Fruit fly (Drosophila melanogaster): ENCODE data around the gene Srp72.

The Srp72 gene

dm6 chr3R:20579816-20580215 lies 8.7 kb upstream of the Srp72 start, which contains the start of the genes EloB and Srp14 (continued):
- TF ChIP-seq Sox14 (GFP tag; optimal IDR thresholded peaks at IDR 0.05) (peak; percentile 86), CG11762 (GFP tag; optimal IDR thresholded peaks at IDR 0.05; ENCODE audit: insufficient read depth) (peak; percentile 44), CG9139 (GFP tag; optimal IDR thresholded peaks at IDR 0.05) (no peak), CG3032 (tag; optimal IDR thresholded peaks at IDR 0.05) (peak; percentile 82), OdsH (GFP tag; optimal IDR thresholded peaks at IDR 0.05) (no peak), svp (GFP tag) (peak; percentile 96), fd59A (GFP tag; optimal IDR thresholded peaks at IDR 0.05) (peak; percentile 1), CG8319 (GFP tag; optimal IDR thresholded peaks at IDR 0.05) (peak; percentile 44), achi (GFP tag; optimal IDR thresholded peaks at IDR 0.05) (peak; percentile 100), CG6163 (GFP tag; IDR thresholded peaks at IDR 0.05) (peak; percentile 77), net (GFP tag; optimal IDR thresholded peaks at IDR 0.05) (no peak), Hr38 (GFP tag; optimal IDR thresholded peaks at IDR 0.05) (no peak)

- TF ChIP-seq net (GFP tag; optimal IDR thresholded peaks at IDR 0.05), result no peak
- TF ChIP-seq fd59A (GFP tag; optimal IDR thresholded peaks at IDR 0.05), result no peak
- no peak for TF ChIP-seq dsx (GFP tag; optimal IDR thresholded peaks at IDR 0.05; ENCODE audit: poor library complexity, severe bottlenecking)
- no peak for TF ChIP-seq CG6163 (GFP tag; IDR thresholded peaks at IDR 0.05)
- TF ChIP-seq CG3032 (tag; optimal IDR thresholded peaks at IDR 0.05), result no peak
- TF ChIP-seq topi (GFP tag; optimal IDR thresholded peaks at IDR 0.05), result no peak
- TF ChIP-seq CG6808 (GFP tag; optimal IDR thresholded peaks at IDR 0.05), result no peak
- no peak for TF ChIP-seq CG6276 (GFP tag; optimal IDR thresholded peaks at IDR 0.05)
- no peak for TF ChIP-seq pdm3 (GFP tag; optimal IDR thresholded peaks at IDR 0.05)
- no peak for TF ChIP-seq Hr4 (GFP tag; optimal IDR thresholded peaks at IDR 0.05)
- no peak for TF ChIP-seq Hr38 (GFP tag; optimal IDR thresholded peaks at IDR 0.05)
- no peak for TF ChIP-seq salr (GFP tag; optimal IDR thresholded peaks at IDR 0.05)
- TF ChIP-seq CG6854 (GFP tag; optimal IDR thresholded peaks at IDR 0.05), result no peak
Measured at dm6 chr3R:20581376-20581775, 7.1 kb upstream of the Srp72 start, which contains the start of gene CG34008. Gene CG34008, minus strand, starts transcription at chr3R:20581522.

- TF ChIP-seq vri (GFP tag; optimal IDR thresholded peaks at IDR 0.05), result no peak
- no peak for TF ChIP-seq Smox (GFP tag; optimal IDR thresholded peaks at IDR 0.05)
- TF ChIP-seq Sox14 (GFP tag; optimal IDR thresholded peaks at IDR 0.05), result peak; percentile 64
- peak; percentile 14 for TF ChIP-seq CG6854 (GFP tag; optimal IDR thresholded peaks at IDR 0.05)
- no peak for TF ChIP-seq CG11902 (GFP tag; optimal IDR thresholded peaks at IDR 0.05)
- TF ChIP-seq CG6792 (GFP tag; optimal IDR thresholded peaks at IDR 0.05), result no peak
- TF ChIP-seq salr (GFP tag; optimal IDR thresholded peaks at IDR 0.05), result no peak
- no peak for TF ChIP-seq CG3032 (tag; optimal IDR thresholded peaks at IDR 0.05)
- TF ChIP-seq CG34406 (GFP tag; optimal IDR thresholded peaks at IDR 0.05), result no peak
- no peak for TF ChIP-seq ss (GFP tag; optimal IDR thresholded peaks at IDR 0.05)
- TF ChIP-seq Eip78C (GFP tag), result peak; percentile 30
- no peak for TF ChIP-seq net (GFP tag; optimal IDR thresholded peaks at IDR 0.05)
- no peak for TF ChIP-seq Gug (GFP tag; IDR thresholded peaks at IDR 0.05)
- no peak for TF ChIP-seq Blimp-1 (GFP tag; optimal IDR thresholded peaks at IDR 0.05)
- TF ChIP-seq CG8632 (GFP tag; optimal IDR thresholded peaks at IDR 0.05), result no peak
Measured at dm6 chr3R:20585566-20585965, 2.9 kb upstream of the Srp72 start, which contains the start of gene CG16953. Gene CG16953, minus strand, starts transcription at chr3R:20585833.

- TF ChIP-seq Eip93F (GFP tag; optimal IDR thresholded peaks at IDR 0.05) (no peak), CG6163 (GFP tag; IDR thresholded peaks at IDR 0.05) (peak; percentile 15; the same call in 1 of the 3 replicates)
Measured at dm6 chr3R:20586409-20586808, 2.1 kb upstream of the Srp72 start.

- peak; percentile 97 for TF ChIP-seq CG32006 (GFP tag; optimal IDR thresholded peaks at IDR 0.05)
- peak; percentile 90 for TF ChIP-seq spab (GFP tag; optimal IDR thresholded peaks at IDR 0.05)
- peak; percentile 92 for TF ChIP-seq CG34406 (GFP tag; optimal IDR thresholded peaks at IDR 0.05)
- TF ChIP-seq CG3919 (GFP tag; optimal IDR thresholded peaks at IDR 0.05), result peak; percentile 94
- TF ChIP-seq esn (GFP tag; optimal IDR thresholded peaks at IDR 0.05), result peak; percentile 96
- peak; percentile 94 for TF ChIP-seq CG15336 (GFP tag; IDR thresholded peaks at IDR 0.05)
- TF ChIP-seq svp (GFP tag), result peak; percentile 97
- TF ChIP-seq eg (GFP tag; IDR thresholded peaks at IDR 0.05), result peak; percentile 82
- peak; percentile 93 for TF ChIP-seq Eip75B (GFP tag; optimal IDR thresholded peaks at IDR 0.05)
- peak; percentile 93 for TF ChIP-seq pdm3 (GFP tag; optimal IDR thresholded peaks at IDR 0.05)
- peak; percentile 96 for TF ChIP-seq Hr4 (GFP tag; optimal IDR thresholded peaks at IDR 0.05)
- peak; percentile 96 for TF ChIP-seq Met (GFP tag; optimal IDR thresholded peaks at IDR 0.05)
- peak; percentile 94 for TF ChIP-seq Smox (GFP tag; optimal IDR thresholded peaks at IDR 0.05)
- peak; percentile 91 for TF ChIP-seq fkh (GFP tag; optimal IDR thresholded peaks at IDR 0.05)
- TF ChIP-seq CG9139 (GFP tag; optimal IDR thresholded peaks at IDR 0.05), result peak; percentile 80
- TF ChIP-seq achi (GFP tag; optimal IDR thresholded peaks at IDR 0.05), result peak; percentile 92
- peak; percentile 94 for TF ChIP-seq OdsH (GFP tag; optimal IDR thresholded peaks at IDR 0.05)
Measured at dm6 chr3R:20587630-20588479, 656 bp upstream of the Srp72 start, which contains the start of gene Septin2. Gene Septin2, minus strand, starts transcription at chr3R:20588356.
